Worm (Caenorhabditis elegans) whole organism, midembryonic: ENCODE measurements around the gene F53G2.13.
"Not testable (repeated sequence)": the region's sequence is repeated elsewhere in the genome, so short reads cannot be mapped to it uniquely, and the experiment has no call there.

Experiments
- T22C8.4 ChIP-seq: fragments of 200-800 bp; sonication (Bioruptor generic); IDR thresholded peaks from 2 replicates; pipeline ENCODE4 v1.3.6; 2022; ENCODE audit warnings: missing genetic modification characterization, missing compliant biosample characterization
- cog-1 ChIP-seq: sonication (generic microtip); optimal IDR thresholded peaks from 2 replicates; lab custom pipeline; 2016; ENCODE audit warnings: missing genetic modification characterization, missing compliant biosample characterization
- flt-1 ChIP-seq: fragments of 200-800 bp; sonication (Bioruptor generic); IDR thresholded peaks from 2 replicates; pipeline ENCODE4 v1.3.6; 2022; ENCODE audit warnings: missing genetic modification characterization, missing compliant biosample characterization
- med-1 ChIP-seq: sonication (generic microtip); optimal IDR thresholded peaks from 2 replicates; lab custom pipeline; 2017; ENCODE audit warnings: missing genetic modification characterization, mild to moderate bottlenecking, missing compliant biosample characterization, antibody characterized with exemption, missing genetic modification reagents; ENCODE audit not compliant: insufficient read depth
- tab-1 ChIP-seq: fragments of 200-800 bp; sonication (Bioruptor generic); IDR thresholded peaks from 2 replicates; pipeline ENCODE4 v1.3.6; 2022; ENCODE audit warnings: missing genetic modification characterization, missing compliant biosample characterization

The F53G2.13 gene

DNA sequence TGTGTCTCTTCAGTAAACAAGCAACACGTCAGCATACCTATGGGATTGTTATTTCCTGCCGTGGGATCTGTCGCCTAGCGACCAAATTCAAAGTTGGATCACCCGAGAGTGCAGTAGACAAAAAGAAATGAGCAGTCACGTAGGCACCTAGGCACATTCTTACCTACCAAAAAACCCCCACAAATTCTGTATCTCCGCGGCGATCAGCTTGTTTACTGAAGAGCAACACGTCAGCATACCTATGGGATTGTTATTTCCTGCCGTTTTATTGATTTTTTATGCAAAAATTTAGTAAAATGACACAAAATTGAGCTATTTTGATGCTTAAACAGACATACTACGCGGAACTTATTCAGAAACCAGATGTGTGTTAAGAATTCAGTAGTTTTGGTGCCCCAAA is 50.9 kb downstream of the F53G2.13 start, which contains the start of gene K02F6.5:
K02F6.5 (plus strand) TSS at position 301 of the 400 bp plus-strand sequence.
- not testable (repeated sequence) for TF ChIP-seq cog-1 (tag; lab: Kevin White, UChicago); flt-1 (GFP tag; lab: Robert Waterston, UW); tab-1

DNA sequence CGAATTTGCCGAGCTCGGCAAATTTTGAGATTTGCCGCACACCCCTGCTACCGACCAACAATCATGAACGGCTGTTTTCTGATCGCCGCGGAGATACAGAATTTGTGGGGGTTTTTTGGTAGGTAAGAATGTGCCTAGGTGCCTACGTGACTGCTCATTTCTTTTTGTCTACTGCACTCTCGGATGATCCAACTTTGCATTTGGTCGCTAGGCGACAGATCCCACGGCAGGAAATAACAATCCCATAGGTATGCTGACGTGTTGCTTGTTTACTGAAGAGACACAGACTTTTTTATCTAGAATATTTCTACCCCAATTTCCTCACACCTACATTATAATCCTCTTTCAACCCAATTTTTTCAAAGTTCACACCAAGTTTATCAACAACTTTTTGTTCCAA is 51.3 kb downstream of the F53G2.13 start, which contains the start of gene K02F6.8:
K02F6.8 (minus strand) TSS at position 101 of the 400 bp plus-strand sequence.
- TF ChIP-seq tab-1; med-1 (GFP tag; lab: Kevin White, UChicago); T22C8.4 (GFP tag; lab: Robert Waterston, UW): not testable (repeated sequence)
